Fruit fly (Drosophila melanogaster) Kc167 (cell line): Measurements from ENCODE around the gene wrm1.

Experiments used
- Myc ChIP-seq: fragments of >200 bp; optimal IDR thresholded peaks from 2 replicates; lab custom pipeline; 2017; ENCODE audit warnings: missing external identifiers
- Sin3A ChIP-seq: fragments of >200 bp; optimal IDR thresholded peaks from 2 replicates; lab custom pipeline; 2018; ENCODE audit warnings: missing external identifiers
- h ChIP-seq: fragments of >200 bp; optimal IDR thresholded peaks from 3 replicates; lab custom pipeline; 2018; ENCODE audit warnings: missing external identifiers
- insv ChIP-seq: fragments of >200 bp; optimal IDR thresholded peaks from 3 replicates; lab custom pipeline; 2018; ENCODE audit warnings: missing external identifiers
- psq ChIP-seq: fragments of >200 bp; optimal IDR thresholded peaks from 2 replicates; lab custom pipeline; 2017; ENCODE audit warnings: missing external identifiers
- ttk ChIP-seq: sonication (Bioruptor generic); optimal IDR thresholded peaks from 2 replicates; lab custom pipeline; 2017; ENCODE audit warnings: missing external identifiers

The wrm1 gene

DNA sequence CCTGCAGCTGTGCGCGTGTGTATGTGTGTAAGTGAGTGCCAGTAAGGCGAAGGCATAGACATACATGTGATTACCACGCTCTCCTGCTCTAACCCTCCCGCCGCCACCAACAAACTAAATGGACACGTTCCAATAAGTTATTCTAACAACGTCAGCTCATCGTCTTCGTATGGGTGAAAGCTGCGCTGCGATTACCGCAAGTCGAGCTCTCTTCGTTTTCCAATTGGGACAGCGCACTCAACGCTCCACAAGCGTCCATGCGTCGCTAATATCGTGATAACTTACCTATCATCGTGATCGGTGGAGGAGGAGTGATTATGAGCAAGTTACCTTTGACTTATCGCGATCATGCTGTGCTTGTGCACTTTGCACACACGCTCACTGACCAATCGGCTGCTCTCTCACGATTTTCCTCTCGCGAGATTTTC lies 26.1 kb upstream of the wrm1 start:
- TF ChIP-seq Myc, result no peak
- no peak for TF ChIP-seq Sin3A (lab: Kevin White, UChicago)
- TF ChIP-seq h (lab: Kevin White, UChicago), result no peak
- no peak for TF ChIP-seq insv
- no peak for TF ChIP-seq ttk
- TF ChIP-seq psq, result no peak

DNA sequence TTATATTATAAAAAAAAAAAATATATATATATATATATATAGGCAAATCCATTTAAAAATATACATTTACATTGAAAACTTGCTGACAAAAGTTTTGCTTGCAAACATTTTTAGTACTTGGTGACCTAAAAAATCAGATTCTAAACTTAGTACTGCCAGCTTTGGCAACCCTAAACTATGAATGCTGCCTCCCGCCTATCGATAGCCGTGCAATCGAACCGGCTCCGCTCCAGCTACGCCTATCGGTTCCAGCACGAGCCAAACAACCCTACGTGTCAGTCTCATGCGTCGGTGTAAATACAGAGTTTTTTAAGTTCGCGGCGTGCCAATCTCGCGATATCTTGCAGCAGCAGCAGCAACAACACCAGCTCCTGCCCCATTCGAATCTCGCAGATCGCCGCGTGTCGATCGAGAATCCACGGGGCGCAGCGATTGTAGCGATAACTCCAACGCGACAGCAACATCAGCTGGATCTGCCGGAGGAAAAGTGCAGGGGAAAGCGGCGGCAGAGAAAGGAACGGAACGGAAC lies 25.4 kb upstream of the wrm1 start, which contains the start of gene Sec63:
TSS of gene Sec63 (plus strand) at position 238 of the 529 bp plus-strand sequence.
- TF ChIP-seq Myc (no peak), insv (no peak), Sin3A (lab: Kevin White, UChicago) (no peak), h (lab: Kevin White, UChicago) (no peak), psq (no peak), ttk (no peak)

DNA sequence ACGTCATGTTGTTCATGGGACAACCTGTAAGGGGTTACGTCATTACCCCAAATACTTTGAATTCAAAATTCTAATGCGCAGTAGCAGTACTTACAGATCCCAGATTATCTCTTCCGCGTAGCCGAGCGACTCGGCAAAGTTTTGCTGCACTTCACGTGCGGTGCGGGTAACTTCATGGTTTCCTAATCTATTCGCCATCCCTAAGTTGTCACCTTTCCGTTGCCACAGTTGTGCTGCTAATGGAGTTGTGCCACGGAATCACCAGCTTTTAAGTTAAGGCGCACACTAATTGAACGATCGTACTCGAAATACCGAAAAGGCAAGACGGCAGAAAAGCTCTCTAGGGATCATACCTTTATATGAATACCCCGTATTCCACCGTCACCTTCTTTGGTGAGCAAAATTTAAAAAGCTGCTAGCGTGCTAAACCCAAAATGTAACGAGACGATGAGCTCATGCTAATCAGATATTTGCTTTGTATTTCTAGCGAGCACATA lies 24.8 kb upstream of the wrm1 start, which contains the start of gene pst:
TSS of gene pst (minus strand) at position 437 of the 497 bp plus-strand sequence.
- TF ChIP-seq Myc (no peak), Sin3A (lab: Kevin White, UChicago) (no peak), h (lab: Kevin White, UChicago) (no peak), ttk (no peak), insv (no peak), psq (no peak)

DNA sequence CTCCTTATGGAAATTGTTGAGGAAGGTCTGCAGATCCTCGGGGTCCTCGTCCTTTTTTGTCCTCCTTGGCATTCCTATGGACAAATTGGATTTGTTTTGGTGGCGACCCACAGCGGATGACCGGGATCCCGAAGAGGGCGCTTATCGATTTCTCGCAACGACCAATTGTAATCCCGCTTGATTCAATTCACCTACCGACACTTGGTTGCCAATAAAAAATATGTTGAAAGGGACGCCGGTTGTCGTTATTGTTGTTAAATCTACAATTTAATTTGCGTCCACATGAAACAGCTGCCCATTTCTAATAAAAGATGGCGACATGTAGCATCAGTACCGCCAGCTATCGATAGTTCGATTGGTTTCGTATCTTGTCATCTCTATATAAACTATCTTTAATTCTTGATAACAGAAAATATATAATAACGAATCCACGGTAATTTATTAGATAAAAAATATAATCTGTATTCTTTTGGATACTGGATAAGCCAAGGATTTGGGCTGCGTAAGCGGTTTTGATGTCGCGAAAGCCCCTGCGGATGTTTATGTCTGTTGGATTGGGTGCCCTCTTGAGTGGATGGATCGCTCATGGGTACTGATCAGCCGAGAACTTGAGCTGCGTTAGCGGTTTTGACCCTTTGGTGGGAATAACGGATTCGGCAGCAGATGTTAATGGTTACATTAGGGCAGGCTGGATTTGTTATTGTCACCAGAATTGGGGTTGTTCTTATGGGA lies 21.5 kb upstream of the wrm1 start, which contains the start of gene CTCF:
TSS of gene CTCF (minus strand) at position 328 of the 732 bp plus-strand sequence.
- TF ChIP-seq h (lab: Kevin White, UChicago) (no peak), ttk (no peak), Sin3A (lab: Kevin White, UChicago) (no peak), insv (no peak), Myc (no peak), psq (no peak)

DNA sequence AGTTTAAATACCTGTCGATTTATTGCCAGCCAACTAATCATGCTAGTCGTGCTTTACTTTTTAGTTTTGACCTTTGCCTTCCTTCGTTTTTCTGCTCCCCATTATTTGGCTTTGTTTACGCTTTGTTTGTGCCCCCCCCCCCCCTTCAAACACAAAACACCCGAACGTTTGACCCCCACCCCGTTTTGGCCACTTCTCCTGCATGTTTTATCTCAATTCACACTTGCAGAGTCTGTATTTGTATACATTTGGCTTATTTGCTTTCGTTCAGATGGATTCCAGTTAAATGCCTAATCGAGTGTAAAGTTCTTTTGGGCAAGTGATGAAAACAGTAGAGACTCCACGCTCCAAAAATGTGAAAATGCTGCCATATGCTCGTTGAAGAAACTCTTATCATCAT lies 14.3 kb upstream of the wrm1 start:
- TF ChIP-seq Myc (no peak), ttk (no peak), Sin3A (lab: Kevin White, UChicago) (no peak), psq (no peak), insv (no peak), h (lab: Kevin White, UChicago) (no peak)

DNA sequence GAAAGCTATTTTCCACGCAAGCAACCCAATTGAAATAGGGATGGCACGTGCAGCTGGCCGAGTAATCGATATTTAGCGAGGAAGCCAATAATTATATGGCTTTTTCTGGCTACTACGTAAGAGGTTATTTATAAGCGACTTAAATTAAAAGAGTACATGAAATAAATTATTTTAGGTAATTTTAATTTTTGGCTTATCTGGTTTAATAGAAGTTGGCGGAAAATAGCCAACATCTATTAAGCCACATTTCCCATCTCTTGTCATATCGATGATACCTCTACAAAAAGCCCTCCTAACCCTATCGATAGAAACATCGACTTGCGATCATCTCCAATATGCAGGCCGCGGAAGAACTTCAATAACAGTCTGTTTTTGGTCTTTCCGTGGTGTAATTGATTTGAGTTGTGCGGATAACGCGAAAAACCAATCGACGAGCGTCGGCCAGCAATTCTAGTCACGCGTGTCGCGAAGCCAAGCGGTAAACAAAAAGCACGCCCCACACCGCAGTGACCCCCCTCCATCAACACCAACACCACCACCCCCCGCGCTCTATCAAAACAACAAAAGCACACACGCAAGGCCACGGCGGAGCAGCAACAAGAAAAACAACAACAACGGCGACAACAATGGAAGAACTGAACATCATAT lies 13.1 kb upstream of the wrm1 start, which contains the start of the genes Srp19 and qm:
TSS of gene Srp19 (minus strand) at position 51 of the 648 bp plus-strand sequence.
TSS of gene qm (plus strand) at position 330 of the 648 bp plus-strand sequence.
- TF ChIP-seq ttk (no peak), Sin3A (lab: Kevin White, UChicago) (no peak), insv (no peak), psq (no peak), h (lab: Kevin White, UChicago) (no peak), Myc (no peak)

DNA sequence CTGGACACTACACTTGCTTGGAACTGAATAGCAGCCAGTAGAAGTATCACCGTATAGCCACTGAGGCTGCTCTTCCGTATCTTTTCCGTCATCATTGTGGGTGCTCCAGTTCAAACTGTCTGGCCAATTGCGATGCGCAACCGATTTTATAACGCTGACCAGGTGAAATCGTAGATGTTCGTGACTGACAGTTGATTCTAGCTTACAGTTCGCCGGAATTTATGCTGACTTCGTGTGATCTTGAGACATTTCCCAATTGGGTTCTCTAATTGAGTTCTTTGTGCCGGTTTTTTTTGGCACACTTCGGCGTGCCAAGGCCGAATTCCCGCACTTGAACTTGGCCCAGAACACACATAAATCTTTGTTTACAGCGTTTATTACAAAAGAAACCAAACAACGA lies 11.9 kb upstream of the wrm1 start, which contains the start of gene CG14834:
TSS of gene CG14834 (minus strand) at position 173 of the 400 bp plus-strand sequence.
- no peak for TF ChIP-seq Sin3A (lab: Kevin White, UChicago)
- no peak for TF ChIP-seq insv
- no peak for TF ChIP-seq Myc
- no peak for TF ChIP-seq h (lab: Kevin White, UChicago)
- TF ChIP-seq psq, result no peak
- no peak for TF ChIP-seq ttk

DNA sequence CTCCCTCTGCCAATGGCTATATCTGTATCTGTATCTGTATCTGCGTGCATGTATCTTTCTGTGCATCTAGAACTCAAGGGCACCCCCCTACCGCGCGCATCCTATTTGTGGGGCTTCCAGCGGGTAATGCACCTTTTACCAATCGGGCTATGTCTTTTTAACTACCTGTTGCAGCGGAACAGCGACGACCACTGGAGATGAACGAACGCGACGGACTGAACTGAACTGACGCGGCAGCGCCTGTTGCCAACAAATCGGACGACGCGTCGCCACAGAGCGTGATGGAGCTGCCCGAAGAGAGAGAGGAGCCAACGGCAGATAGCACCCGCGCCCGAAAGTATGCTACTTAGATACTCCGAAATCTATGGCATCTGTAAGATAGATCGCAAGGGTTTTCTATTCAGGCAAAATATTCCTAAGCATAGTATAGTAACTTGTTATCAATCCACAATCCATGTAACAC lies 10.0 kb upstream of the wrm1 start, which contains the start of gene Cln7:
TSS of gene Cln7 (minus strand) at position 219 of the 463 bp plus-strand sequence.
- no peak for TF ChIP-seq h (lab: Kevin White, UChicago)
- TF ChIP-seq insv, result no peak
- no peak for TF ChIP-seq psq
- TF ChIP-seq ttk, result no peak

DNA sequence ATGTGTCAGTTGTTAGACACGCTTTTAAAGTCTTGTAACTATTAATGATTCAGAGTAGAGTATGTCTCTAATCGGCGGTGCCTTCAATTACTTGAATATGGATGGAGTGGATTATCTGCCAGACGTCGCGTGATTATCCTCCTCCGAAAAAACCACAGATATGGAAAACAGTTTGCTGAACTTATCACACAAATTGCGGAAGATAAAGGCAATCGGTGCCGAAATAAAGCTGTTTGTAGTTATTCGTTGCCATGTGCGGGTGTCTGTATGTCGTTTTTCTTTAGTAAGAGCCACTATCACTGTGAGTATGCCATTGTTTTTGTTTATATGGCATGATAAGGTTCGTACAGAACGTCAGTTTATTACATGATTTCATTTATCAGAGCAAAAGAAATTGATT lies 9.0 kb upstream of the wrm1 start:
- no peak for TF ChIP-seq Myc

DNA sequence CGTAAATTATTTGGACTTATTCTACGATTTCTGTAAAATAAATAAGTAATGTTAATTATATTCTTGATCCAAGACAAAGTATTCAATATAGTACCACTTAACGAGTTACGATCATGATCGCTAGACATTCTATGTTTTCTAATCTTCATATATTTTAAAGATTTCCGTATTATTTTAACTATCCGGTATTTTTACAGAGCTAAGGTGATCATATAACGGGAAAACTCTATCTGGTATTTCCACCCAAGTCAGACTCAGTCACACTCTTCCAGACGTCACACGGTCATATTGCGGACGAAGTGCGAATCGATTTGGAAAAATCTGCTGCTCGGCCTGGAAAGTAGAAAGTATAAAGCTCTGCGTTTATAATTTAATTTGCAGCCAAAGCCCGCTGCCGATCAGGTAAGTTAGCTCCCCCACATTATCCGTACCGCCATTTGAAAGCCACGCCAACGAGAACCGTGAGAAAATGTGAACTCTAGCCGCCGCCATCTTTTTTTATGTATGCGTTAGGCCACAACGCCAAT lies 4.3 kb upstream of the wrm1 start, which contains the start of the genes lark and eco:
TSS of gene lark (plus strand) at position 51 of the 527 bp plus-strand sequence.
TSS of gene eco (minus strand) at position 125 of the 527 bp plus-strand sequence.
- TF ChIP-seq ttk (no peak), psq (no peak), Myc (no peak), h (lab: Kevin White, UChicago) (no peak), Sin3A (lab: Kevin White, UChicago) (no peak), insv (no peak)

DNA sequence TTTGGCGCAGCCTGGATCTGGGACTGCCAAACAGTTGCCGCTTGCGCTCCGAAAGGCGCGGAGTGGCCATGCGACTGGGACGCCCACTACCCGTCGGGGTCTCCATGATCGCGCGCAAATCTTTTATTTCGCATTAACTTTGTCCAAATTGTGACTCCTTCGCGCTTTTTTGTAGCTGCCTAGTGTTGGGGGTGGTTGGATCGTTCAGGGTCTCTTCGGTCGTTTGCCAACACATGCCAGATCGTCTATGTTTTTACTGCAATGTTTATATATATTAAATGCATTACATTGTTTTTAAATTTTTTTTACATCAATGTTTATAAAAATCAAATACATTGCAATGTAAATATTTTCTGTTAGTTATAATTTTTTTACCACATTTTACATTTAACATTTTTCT lies 3.8 kb upstream of the wrm1 start:
- TF ChIP-seq insv, result no peak
- no peak for TF ChIP-seq Myc
- TF ChIP-seq h (lab: Kevin White, UChicago), result no peak
- TF ChIP-seq psq, result no peak
- TF ChIP-seq Sin3A (lab: Kevin White, UChicago), result no peak
- no peak for TF ChIP-seq ttk

DNA sequence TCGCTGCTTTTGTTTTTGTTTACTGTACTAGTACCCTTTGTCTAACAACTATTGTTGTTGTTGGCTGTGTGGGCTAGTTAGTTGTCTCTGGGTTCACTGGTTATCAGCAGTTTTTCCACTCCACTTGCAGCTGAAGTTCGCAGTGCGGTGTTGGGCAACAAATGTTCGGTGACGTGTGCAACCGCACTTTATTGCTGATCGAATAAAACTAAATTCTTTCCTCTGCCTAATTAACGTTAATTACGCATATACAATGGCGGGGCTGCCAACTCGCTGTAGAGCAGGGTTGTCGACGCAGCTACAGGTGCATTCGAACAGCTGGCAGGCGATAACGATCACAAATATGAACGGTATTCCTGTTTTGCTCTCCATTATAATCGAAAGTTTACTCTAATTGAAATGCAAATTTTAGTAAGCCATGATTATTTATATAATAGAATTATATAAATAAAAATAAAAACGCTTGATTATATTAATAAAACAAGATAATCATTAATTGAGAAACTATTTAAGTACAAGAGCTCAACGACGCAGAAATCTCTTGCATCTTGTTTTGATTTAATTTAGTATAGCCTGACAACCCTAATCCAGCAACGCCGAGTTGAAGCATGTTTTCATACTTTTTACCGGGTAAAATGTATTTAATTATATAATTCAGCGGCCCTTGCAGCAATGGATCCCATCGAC lies 6.3 kb downstream of the wrm1 start, which contains the start of the genes mrva, CG42307 and mus312:
TSS of gene mrva (minus strand) at position 276 of the 687 bp plus-strand sequence.
TSS of gene CG42307 (plus strand) at position 566 of the 687 bp plus-strand sequence.
TSS of gene mus312 (plus strand) at position 566 of the 687 bp plus-strand sequence.
- TF ChIP-seq psq, result no peak
- TF ChIP-seq insv, result no peak
